Fruit fly (Drosophila melanogaster) whole organism, embryonic: ENCODE data around the gene CG31525.
A peak's percentile ranks its signal among the peaks of the same experiment; 100 is the strongest.

ENCODE experiments used
- Asciz ChIP-seq: fragments of 200-800 bp; sonication (Bioruptor generic); optimal IDR thresholded peaks from 2 replicates; lab custom pipeline; 2017; ENCODE audit warnings: missing biosample characterization, mild to moderate bottlenecking, missing genetic modification characterization, missing genetic modification reagents
- Blimp-1 ChIP-seq: fragments of 200-800 bp; sonication (Bioruptor generic); optimal IDR thresholded peaks from 3 replicates; lab custom pipeline; 2018; ENCODE audit warnings: missing biosample characterization, missing genetic modification characterization, mild to moderate bottlenecking, moderate library complexity, missing genetic modification reagents
- CG10147 ChIP-seq: fragments of 200-800 bp; sonication (Bioruptor generic); optimal IDR thresholded peaks from 2 replicates; lab custom pipeline; 2019; ENCODE audit warnings: missing biosample characterization, mild to moderate bottlenecking, missing genetic modification characterization, moderate library complexity
- CG10274 ChIP-seq: fragments of 200-800 bp; sonication (Bioruptor generic); optimal IDR thresholded peaks from 3 replicates; lab custom pipeline; 2017; ENCODE audit warnings: missing biosample characterization, mild to moderate bottlenecking, missing genetic modification characterization
- CG12659 ChIP-seq: fragments of 200-800 bp; sonication (Bioruptor generic); optimal IDR thresholded peaks from 3 replicates; lab custom pipeline; 2017; ENCODE audit warnings: mild to moderate bottlenecking, missing biosample characterization, missing genetic modification reagents, missing genetic modification characterization
- CG14667 ChIP-seq: fragments of 200-800 bp; sonication (Bioruptor generic); IDR thresholded peaks from 2 replicates; pipeline ENCODE4 v1.3.6; 2022; ENCODE audit warnings: missing biosample characterization, missing genetic modification characterization
- CG15514 ChIP-seq: fragments of 200-800 bp; sonication (Bioruptor generic); optimal IDR thresholded peaks from 3 replicates; lab custom pipeline; 2017; ENCODE audit warnings: missing biosample characterization, missing genetic modification characterization, mild to moderate bottlenecking, moderate library complexity, missing genetic modification reagents
- CG2712 ChIP-seq: fragments of 200-800 bp; optimal IDR thresholded peaks from 3 replicates; lab custom pipeline; 2019; ENCODE audit warnings: missing biosample characterization, mild to moderate bottlenecking, missing genetic modification characterization, moderate library complexity
- CG2875 ChIP-seq: fragments of 200-800 bp; sonication (Bioruptor generic); optimal IDR thresholded peaks from 2 replicates; lab custom pipeline; 2017; ENCODE audit warnings: missing biosample characterization, mild to moderate bottlenecking, missing genetic modification characterization, missing genetic modification reagents
- CG30403 ChIP-seq: fragments of 200-800 bp; sonication (Bioruptor generic); optimal IDR thresholded peaks from 3 replicates; lab custom pipeline; 2016; ENCODE audit warnings: missing biosample characterization, missing genetic modification characterization
- CG31441 ChIP-seq: fragments of 200-800 bp; sonication (Bioruptor generic); IDR thresholded peaks from 2 replicates; pipeline ENCODE4 v1.3.6; 2022; ENCODE audit warnings: missing biosample characterization, missing genetic modification characterization
- CG33213 ChIP-seq: fragments of 200-800 bp; sonication (Bioruptor generic); optimal IDR thresholded peaks from 3 replicates; lab custom pipeline; 2016; ENCODE audit warnings: missing biosample characterization, missing genetic modification characterization
- CG3407 ChIP-seq: fragments of 200-800 bp; sonication (Bioruptor generic); optimal IDR thresholded peaks from 2 replicates; lab custom pipeline; 2018; ENCODE audit warnings: missing biosample characterization, mild to moderate bottlenecking, missing genetic modification characterization
- CG5180 ChIP-seq: fragments of 200-800 bp; sonication (Bioruptor generic); optimal IDR thresholded peaks from 3 replicates; lab custom pipeline; 2017; ENCODE audit warnings: missing biosample characterization, missing genetic modification characterization, mild to moderate bottlenecking, moderate library complexity, missing genetic modification reagents
- CG6813 ChIP-seq: fragments of 200-800 bp; sonication (Bioruptor generic); optimal IDR thresholded peaks from 2 replicates; lab custom pipeline; 2017; ENCODE audit warnings: missing biosample characterization, missing genetic modification characterization, mild to moderate bottlenecking, moderate library complexity, missing genetic modification reagents
- CG7556 ChIP-seq: fragments of 200-800 bp; sonication (Bioruptor generic); optimal IDR thresholded peaks from 2 replicates; lab custom pipeline; 2017; ENCODE audit warnings: missing biosample characterization, mild to moderate bottlenecking, missing genetic modification characterization
- CG7839 ChIP-seq: fragments of 200-800 bp; sonication (Bioruptor generic); optimal IDR thresholded peaks from 3 replicates; lab custom pipeline; 2018; ENCODE audit warnings: missing biosample characterization, mild to moderate bottlenecking, missing genetic modification characterization, moderate library complexity
- Dref ChIP-seq: fragments of 200-800 bp; sonication (Bioruptor generic); IDR thresholded peaks from 2 replicates; pipeline ENCODE4 v1.3.6; 2022; ENCODE audit warnings: missing biosample characterization, missing genetic modification characterization
- Ets97D ChIP-seq: fragments of 200-800 bp; sonication (Bioruptor generic); optimal IDR thresholded peaks from 3 replicates; lab custom pipeline; 2016; ENCODE audit warnings: missing biosample characterization, missing genetic modification characterization
- Fer2 ChIP-seq: fragments of 200-800 bp; sonication (Bioruptor generic); optimal IDR thresholded peaks from 2 replicates; lab custom pipeline; 2018; ENCODE audit warnings: missing biosample characterization, mild to moderate bottlenecking, missing genetic modification characterization, moderate library complexity
- Gsc ChIP-seq: fragments of 200-800 bp; sonication (Bioruptor generic); IDR thresholded peaks from 2 replicates; pipeline ENCODE4 v1.3.6; 2022; ENCODE audit warnings: missing biosample characterization, missing genetic modification characterization
- H2.0 ChIP-seq: fragments of 200-800 bp; sonication (Bioruptor generic); IDR thresholded peaks from 2 replicates; pipeline ENCODE4 v1.3.6; 2022; ENCODE audit warnings: missing biosample characterization, missing genetic modification characterization
- HHEX ChIP-seq: fragments of 200-800 bp; sonication (Bioruptor generic); optimal IDR thresholded peaks from 3 replicates; lab custom pipeline; 2017; ENCODE audit warnings: missing biosample characterization, mild to moderate bottlenecking, missing genetic modification characterization, missing genetic modification reagents
- Hmx ChIP-seq: fragments of 200-800 bp; sonication (Bioruptor generic); optimal IDR thresholded peaks from 2 replicates; lab custom pipeline; 2016; ENCODE audit warnings: missing biosample characterization, missing genetic modification characterization
- Hsf ChIP-seq: fragments of 200-800 bp; sonication (Bioruptor generic); optimal IDR thresholded peaks from 3 replicates; lab custom pipeline; 2016; ENCODE audit warnings: missing biosample characterization, missing genetic modification characterization
- Lhr ChIP-seq: fragments of 200-800 bp; sonication (Bioruptor generic); optimal IDR thresholded peaks from 3 replicates; lab custom pipeline; 2017; ENCODE audit warnings: mild to moderate bottlenecking, missing biosample characterization, missing genetic modification reagents, missing genetic modification characterization
- Lpt ChIP-seq: fragments of >200 bp; optimal IDR thresholded peaks from 2 replicates; lab custom pipeline; 2018; ENCODE audit warnings: missing biosample characterization, missing genetic modification characterization
- NFAT ChIP-seq: fragments of 200-800 bp; sonication (Bioruptor generic); IDR thresholded peaks from 2 replicates; pipeline ENCODE4 v1.3.6; 2022; ENCODE audit warnings: missing biosample characterization, missing genetic modification characterization
- Ravus ChIP-seq: fragments of 200-800 bp; sonication (Bioruptor generic); IDR thresholded peaks from 2 replicates; pipeline ENCODE4 v1.3.6; 2022; ENCODE audit warnings: missing biosample characterization, missing genetic modification characterization
- Ssrp ChIP-seq: fragments of 200-800 bp; sonication (Bioruptor generic); optimal IDR thresholded peaks from 2 replicates; lab custom pipeline; 2018; ENCODE audit warnings: missing biosample characterization, mild to moderate bottlenecking, missing genetic modification characterization, moderate library complexity
- Taf1 ChIP-seq: fragments of 200-800 bp; sonication (Bioruptor generic); IDR thresholded peaks from 2 replicates; pipeline ENCODE4 v1.3.6; 2022; ENCODE audit warnings: missing biosample characterization, missing genetic modification characterization
- ara ChIP-seq: fragments of 200-800 bp; sonication (Bioruptor generic); IDR thresholded peaks from 2 replicates; pipeline ENCODE4 v1.3.6; 2022; ENCODE audit warnings: missing biosample characterization, missing genetic modification characterization
- bcd ChIP-seq: fragments of 200-800 bp; sonication (Bioruptor generic); optimal IDR thresholded peaks from 2 replicates; lab custom pipeline; 2017; ENCODE audit warnings: missing biosample characterization, mild to moderate bottlenecking, missing genetic modification characterization
- bowl ChIP-seq: fragments of 200-800 bp; sonication (Bioruptor generic); IDR thresholded peaks from 2 replicates; pipeline ENCODE4 v1.3.6; 2022; ENCODE audit warnings: missing biosample characterization, missing genetic modification characterization
- crp ChIP-seq, 2 experiments: fragments of 200-800 bp; sonication (Bioruptor generic); optimal IDR thresholded peaks; 2 replicates in 1 of 2; 3 replicates in 1 of 2; lab custom pipeline; 2017; ENCODE audit warnings: missing biosample characterization in 2 of 2, missing genetic modification characterization in 2 of 2, mild to moderate bottlenecking in 1 of 2, moderate library complexity in 1 of 2
- dati ChIP-seq: fragments of 200-800 bp; sonication (Bioruptor generic); IDR thresholded peaks from 2 replicates; pipeline ENCODE4 v1.3.6; 2022; ENCODE audit warnings: missing biosample characterization, missing genetic modification characterization
- ewg ChIP-seq: fragments of 200-800 bp; sonication (Bioruptor generic); optimal IDR thresholded peaks from 3 replicates; lab custom pipeline; 2017; ENCODE audit warnings: mild to moderate bottlenecking, missing biosample characterization, missing genetic modification reagents, missing genetic modification characterization
- fru ChIP-seq: fragments of >200 bp; optimal IDR thresholded peaks from 2 replicates; lab custom pipeline; 2017
- gcm ChIP-seq: fragments of 200-800 bp; sonication (Bioruptor generic); optimal IDR thresholded peaks from 2 replicates; lab custom pipeline; 2019; ENCODE audit warnings: missing biosample characterization, mild to moderate bottlenecking, missing genetic modification characterization, moderate library complexity
- hb ChIP-seq: fragments of 200-800 bp; sonication (Bioruptor generic); IDR thresholded peaks from 3 replicates; pipeline ENCODE4 v1.3.6; 2022; ENCODE audit warnings: missing biosample characterization, missing genetic modification characterization; ENCODE audit not compliant: partially characterized antibody
- ken ChIP-seq: fragments of 200-800 bp; sonication (Bioruptor generic); IDR thresholded peaks from 3 replicates; pipeline ENCODE4 v1.3.6; 2022; ENCODE audit warnings: missing biosample characterization, missing genetic modification characterization
- nau ChIP-seq: fragments of 200-800 bp; sonication (Bioruptor generic); optimal IDR thresholded peaks from 3 replicates; lab custom pipeline; 2017; ENCODE audit warnings: missing biosample characterization, mild to moderate bottlenecking, missing genetic modification characterization, missing genetic modification reagents
- org-1 ChIP-seq: fragments of 200-800 bp; sonication (Bioruptor generic); optimal IDR thresholded peaks from 2 replicates; lab custom pipeline; 2017; ENCODE audit warnings: missing biosample characterization, missing genetic modification characterization
- sens ChIP-seq: fragments of 200-800 bp; sonication (Bioruptor generic); peaks from one replicate; lab custom pipeline; 2016; ENCODE audit warnings: missing biosample characterization, missing genetic modification characterization
- sqz ChIP-seq: fragments of 200-800 bp; sonication (Bioruptor generic); optimal IDR thresholded peaks from 3 replicates; lab custom pipeline; 2018; ENCODE audit warnings: missing biosample characterization, mild to moderate bottlenecking, missing genetic modification characterization
- tin ChIP-seq: fragments of 200-800 bp; sonication (Bioruptor generic); optimal IDR thresholded peaks from 3 replicates; lab custom pipeline; 2016; ENCODE audit warnings: missing biosample characterization, missing genetic modification characterization
- tll ChIP-seq, 2 experiments: fragments of 200-800 bp in 1 of 2; fragments of >200 bp in 1 of 2; sonication (Bioruptor generic) in 1 of 2; optimal IDR thresholded peaks; 2 replicates each; lab custom pipeline; 2017 to 2019; ENCODE audit warnings: missing biosample characterization in 2 of 2, missing genetic modification characterization in 2 of 2, mild to moderate bottlenecking in 1 of 2, moderate library complexity in 1 of 2
- tx ChIP-seq: fragments of 200-800 bp; sonication (Bioruptor generic); optimal IDR thresholded peaks from 2 replicates; lab custom pipeline; 2016; ENCODE audit warnings: missing biosample characterization, missing genetic modification characterization
- usp ChIP-seq: fragments of >200 bp; optimal IDR thresholded peaks from 2 replicates; lab custom pipeline; 2017; ENCODE audit warnings: missing biosample characterization, missing genetic modification characterization
- zen ChIP-seq: fragments of 200-800 bp; sonication (Bioruptor generic); optimal IDR thresholded peaks from 3 replicates; lab custom pipeline; 2018; ENCODE audit warnings: missing biosample characterization, mild to moderate bottlenecking, missing genetic modification characterization, moderate library complexity

Gene CG31525

dm6 chr3R:4452345-4453044, 25.7 kb downstream of the CG31525 start (continued):
- TF ChIP-seq sqz (GFP tag; lab: Kevin White, UChicago) (peak; percentile 41), CG6813 (GFP tag; lab: Kevin White, UChicago) (peak; percentile 42), gcm (GFP tag; lab: Kevin White, UChicago) (no peak), HHEX (GFP tag; lab: Kevin White, UChicago) (no peak), CG33213 (no peak), Taf1 (GFP tag; lab: Robert Waterston, UW) (no peak), Hmx (GFP tag; lab: Kevin White, UChicago) (no peak), CG30403 (no peak), bcd (no peak), CG2712 (no peak), Fer2 (tag; lab: Kevin White, UChicago) (no peak), CG7556 (no peak), CG7839 (tag; lab: Kevin White, UChicago) (no peak), CG2875 (GFP tag; lab: Kevin White, UChicago) (no peak), fru (lab: Kevin White, UChicago) (no peak), tll (GFP tag; optimal IDR thresholded peaks at IDR 0.05; lab: Kevin White, UChicago) (no peak), CG10274 (GFP tag; lab: Kevin White, UChicago) (no peak), crp (GFP tag; optimal IDR thresholded peaks at IDR 0.05; lab: Kevin White, UChicago) (no peak), CG14667 (GFP tag; lab: Robert Waterston, UW) (no peak), Lpt (GFP tag; lab: Kevin White, UChicago) (no peak), CG12659 (GFP tag; lab: Kevin White, UChicago) (no peak), bowl (no peak), CG5180 (GFP tag; lab: Kevin White, UChicago) (peak; percentile 86), Lhr (GFP tag; lab: Kevin White, UChicago) (no peak), CG31441 (no peak), Hsf (GFP tag; lab: Kevin White, UChicago) (no peak), NFAT (no peak), ara (GFP tag; lab: Robert Waterston, UW) (no peak), CG10147 (GFP tag; lab: Kevin White, UChicago) (peak; percentile 17), dati (GFP tag; lab: Robert Waterston, UW) (no peak), Ssrp (no peak), sens (GFP tag; lab: Kevin White, UChicago) (no peak), Gsc (GFP tag; lab: Robert Waterston, UW) (no peak), Dref (no peak), CG15514 (GFP tag; lab: Kevin White, UChicago) (no peak), Blimp-1 (GFP tag; lab: Kevin White, UChicago) (peak; percentile 71), ewg (no peak), nau (no peak), CG3407 (GFP tag; lab: Kevin White, UChicago) (no peak), hb (GFP tag; lab: Robert Waterston, UW) (no peak), ken (GFP tag; lab: Robert Waterston, UW) (no peak), usp (GFP tag; lab: Kevin White, UChicago) (no peak), Ravus (GFP tag; lab: Robert Waterston, UW) (no peak), tx (GFP tag; lab: Kevin White, UChicago) (no peak), tin (GFP tag; lab: Kevin White, UChicago) (no peak), Asciz (GFP tag; lab: Kevin White, UChicago) (peak; percentile 4), Ets97D (no peak), H2.0 (GFP tag; lab: Robert Waterston, UW) (no peak), org-1 (GFP tag; lab: Kevin White, UChicago) (no peak), zen (tag; lab: Kevin White, UChicago) (no peak)
